5 fruit fly cellular contexts compared by ENCODE assay signal in genomic region chrX:6090809-6091667, dm6.
A peak's percentile ranks its signal among the peaks of the same experiment; 100 is the strongest.
TF ChIP-seq lines count a peak whose summit lies in the region.

TSS of gene Nep1 (plus strand) at chrX:6091205.
TSS of gene Mipp2 (minus strand) at chrX:6091471.

- TF ChIP-seq CTCF in whole organism, embryonic (GFP tag; optimal IDR thresholded peaks at IDR 0.05; lab: Kevin White, UChicago), result no peak

TF ChIP-seq in whole organism, adult, 20 proteins besides CTCF, POLR2A, EP300 and RAD21:
- TF ChIP-seq Clk (GFP tag; optimal IDR thresholded peaks at IDR 0.05; lab: Kevin White, UChicago) (no peak), ovo (GFP tag; optimal IDR thresholded peaks at IDR 0.05; lab: Kevin White, UChicago) (peak; percentile 16), Hr96 (GFP tag; optimal IDR thresholded peaks at IDR 0.05; lab: Kevin White, UChicago) (peak; percentile 64), CG14711 (tag; optimal IDR thresholded peaks at IDR 0.05; lab: Kevin White, UChicago) (peak; percentile 18), bab1 (GFP tag; optimal IDR thresholded peaks at IDR 0.05; lab: Kevin White, UChicago) (peak; percentile 80), Mnt (GFP tag; optimal IDR thresholded peaks at IDR 0.05; lab: Kevin White, UChicago) (peak; percentile 36), CG7101 (tag; optimal IDR thresholded peaks at IDR 0.05; lab: Kevin White, UChicago) (peak; percentile 46), kay (GFP tag; lab: Kevin White, UChicago; ENCODE audit: borderline replicate concordance) (no peak), CG11617 (GFP tag; optimal IDR thresholded peaks at IDR 0.05; lab: Kevin White, UChicago) (peak; percentile 30)

TF ChIP-seq in whole organism, embryonic, 481 proteins besides CTCF, POLR2A, EP300 and RAD21 (continues in another document):
- TF ChIP-seq sens (GFP tag; lab: Kevin White, UChicago) (peak; percentile 48), CG15011 (GFP tag; optimal IDR thresholded peaks at IDR 0.05; lab: Kevin White, UChicago) (no peak), pros (GFP tag; optimal IDR thresholded peaks at IDR 0.05; lab: Kevin White, UChicago) (no peak), D (optimal IDR thresholded peaks at IDR 0.05; lab: Kevin White, UChicago) (no peak), D (GFP tag; optimal IDR thresholded peaks at IDR 0.05; lab: Kevin White, UChicago) (no peak), lmd (GFP tag; IDR thresholded peaks at IDR 0.05; lab: Robert Waterston, UW) (peak; percentile 69), CG1792 (GFP tag; optimal IDR thresholded peaks at IDR 0.05; lab: Kevin White, UChicago) (no peak), mam (GFP tag; optimal IDR thresholded peaks at IDR 0.05; lab: Kevin White, UChicago) (peak; percentile 14), jigr1 (GFP tag; IDR thresholded peaks at IDR 0.05; lab: Robert Waterston, UW) (no peak), Xbp1 (GFP tag; optimal IDR thresholded peaks at IDR 0.05; lab: Kevin White, UChicago) (no peak), CG3407 (GFP tag; optimal IDR thresholded peaks at IDR 0.05; lab: Kevin White, UChicago) (no peak), CG6272 (GFP tag; IDR thresholded peaks at IDR 0.05; lab: Robert Waterston, UW) (no peak), ttk (GFP tag; IDR thresholded peaks at IDR 0.05; lab: Robert Waterston, UW) (0 out of 2 replicates have a peak, but pooled peaks have one; percentile 42), Dp (GFP tag; optimal IDR thresholded peaks at IDR 0.05; lab: Kevin White, UChicago) (peak; percentile 71), Deaf1 (tag; optimal IDR thresholded peaks at IDR 0.05; lab: Kevin White, UChicago) (no peak), Dfd (GFP tag; optimal IDR thresholded peaks at IDR 0.05; lab: Kevin White, UChicago) (no peak), CG8765 (GFP tag; IDR thresholded peaks at IDR 0.05; lab: Robert Waterston, UW) (peak; percentile 51), Antp (GFP tag; optimal IDR thresholded peaks at IDR 0.05; lab: Kevin White, UChicago) (peak; percentile 38), pfk (GFP tag; optimal IDR thresholded peaks at IDR 0.05; lab: Kevin White, UChicago) (no peak), Oli (tag; optimal IDR thresholded peaks at IDR 0.05; lab: Kevin White, UChicago) (peak; percentile 28), Nf-YC (tag; optimal IDR thresholded peaks at IDR 0.05; lab: Kevin White, UChicago) (peak; percentile 11), wdn (GFP tag; IDR thresholded peaks at IDR 0.05; lab: Robert Waterston, UW) (no peak)

TF ChIP-seq in whole organism, prepupa, 60 proteins besides CTCF, POLR2A, EP300 and RAD21 (continues in another document):
- TF ChIP-seq CG11902 (GFP tag; optimal IDR thresholded peaks at IDR 0.05; lab: Kevin White, UChicago), result no peak
- TF ChIP-seq net (GFP tag; optimal IDR thresholded peaks at IDR 0.05; lab: Kevin White, UChicago), result peak; percentile 14
- TF ChIP-seq pdm3 (GFP tag; optimal IDR thresholded peaks at IDR 0.05; lab: Kevin White, UChicago), result peak; percentile 63
- TF ChIP-seq cyc (GFP tag; optimal IDR thresholded peaks at IDR 0.05; lab: Kevin White, UChicago), result peak; percentile 4
- peak; percentile 20 for TF ChIP-seq fkh (GFP tag; optimal IDR thresholded peaks at IDR 0.05; lab: Kevin White, UChicago)
- TF ChIP-seq svp (GFP tag; lab: Kevin White, UChicago), result peak; percentile 80
- TF ChIP-seq spab (GFP tag; optimal IDR thresholded peaks at IDR 0.05; lab: Kevin White, UChicago), result peak; percentile 17
- TF ChIP-seq Lpt (GFP tag; optimal IDR thresholded peaks at IDR 0.05; lab: Kevin White, UChicago), result peak; percentile 42
- peak; percentile 23 for TF ChIP-seq CG11762 (GFP tag; optimal IDR thresholded peaks at IDR 0.05; lab: Kevin White, UChicago; ENCODE audit: insufficient read depth)
- no peak for TF ChIP-seq CG34406 (GFP tag; optimal IDR thresholded peaks at IDR 0.05; lab: Kevin White, UChicago)
- TF ChIP-seq CG32006 (GFP tag; optimal IDR thresholded peaks at IDR 0.05; lab: Kevin White, UChicago), result peak; percentile 63
- peak; percentile 21 for TF ChIP-seq achi (GFP tag; optimal IDR thresholded peaks at IDR 0.05; lab: Kevin White, UChicago)
- TF ChIP-seq dsx (GFP tag; optimal IDR thresholded peaks at IDR 0.05; lab: Kevin White, UChicago; ENCODE audit: poor library complexity, severe bottlenecking), result peak; percentile 16
- TF ChIP-seq CG6276 (GFP tag; optimal IDR thresholded peaks at IDR 0.05; lab: Kevin White, UChicago), result peak; percentile 35
- peak; percentile 54 for TF ChIP-seq OdsH (GFP tag; optimal IDR thresholded peaks at IDR 0.05; lab: Kevin White, UChicago)
- TF ChIP-seq Hr39 (GFP tag; optimal IDR thresholded peaks at IDR 0.05; lab: Kevin White, UChicago), result peak; percentile 42
- peak; percentile 59 for TF ChIP-seq topi (GFP tag; optimal IDR thresholded peaks at IDR 0.05; lab: Kevin White, UChicago)
- TF ChIP-seq CG16779 (tag; optimal IDR thresholded peaks at IDR 0.05; lab: Kevin White, UChicago), result no peak
- peak; percentile 37 for TF ChIP-seq CG10669 (GFP tag; optimal IDR thresholded peaks at IDR 0.05; lab: Kevin White, UChicago)
- TF ChIP-seq CG6163 (GFP tag; IDR thresholded peaks at IDR 0.05; lab: Robert Waterston, UW), result peak; percentile 76
- no peak for TF ChIP-seq Eip93F (GFP tag; optimal IDR thresholded peaks at IDR 0.05; lab: Kevin White, UChicago)

TF ChIP-seq in whole organism, pupa, 21 proteins besides CTCF, POLR2A, EP300 and RAD21:
- TF ChIP-seq Ets98B (GFP tag; IDR thresholded peaks at IDR 0.05; lab: Robert Waterston, UW) (peak; percentile 64), Pif1A (GFP tag; optimal IDR thresholded peaks at IDR 0.05; lab: Kevin White, UChicago) (peak; percentile 59), CG15710 (tag; optimal IDR thresholded peaks at IDR 0.05; lab: Kevin White, UChicago) (peak; percentile 30), CG13204 (GFP tag; optimal IDR thresholded peaks at IDR 0.05; lab: Kevin White, UChicago) (no peak), CG4496 (GFP tag; IDR thresholded peaks at IDR 0.05; lab: Robert Waterston, UW) (peak; percentile 56; the same call in 2 of the 3 replicates), EcR (GFP tag; optimal IDR thresholded peaks at IDR 0.05; lab: Kevin White, UChicago) (no peak), CG8301 (tag; optimal IDR thresholded peaks at IDR 0.05; lab: Kevin White, UChicago) (peak; percentile 50), gl (tag; optimal IDR thresholded peaks at IDR 0.05; lab: Kevin White, UChicago) (no peak), CG8159 (tag; optimal IDR thresholded peaks at IDR 0.05; lab: Kevin White, UChicago) (peak; percentile 12), CG14655 (GFP tag; optimal IDR thresholded peaks at IDR 0.05; lab: Kevin White, UChicago) (no peak), CG9948 (tag; optimal IDR thresholded peaks at IDR 0.05; lab: Kevin White, UChicago) (peak; percentile 21), Snoo (tag; optimal IDR thresholded peaks at IDR 0.05; lab: Kevin White, UChicago) (peak; percentile 9), CG12605 (GFP tag; IDR thresholded peaks at IDR 0.05; lab: Robert Waterston, UW) (peak; percentile 54; the same call in 1 of the 2 replicates), CG10348 (GFP tag; IDR thresholded peaks at IDR 0.05; lab: Robert Waterston, UW) (no peak), D1 (tag; optimal IDR thresholded peaks at IDR 0.05; lab: Kevin White, UChicago) (no peak), CG34367 (tag; optimal IDR thresholded peaks at IDR 0.05; lab: Kevin White, UChicago) (peak; percentile 23), Pif1B (GFP tag; optimal IDR thresholded peaks at IDR 0.05; lab: Kevin White, UChicago) (peak; percentile 37), CG17806 (tag; optimal IDR thresholded peaks at IDR 0.05; lab: Kevin White, UChicago) (peak; percentile 24), rn (GFP tag; IDR thresholded peaks at IDR 0.05; lab: Robert Waterston, UW) (no peak), fd96Ca (GFP tag; IDR thresholded peaks at IDR 0.05; lab: Robert Waterston, UW) (peak; percentile 75), CG32121 (GFP tag; IDR thresholded peaks at IDR 0.05; lab: Robert Waterston, UW) (peak; percentile 67)

TF ChIP-seq in whole organism, wandering third instar larva, 38 proteins besides CTCF, POLR2A, EP300 and RAD21 (continues in another document):
- no peak for TF ChIP-seq Myc (optimal IDR thresholded peaks at IDR 0.05; lab: Kevin White, UChicago)
- TF ChIP-seq sage (GFP tag; optimal IDR thresholded peaks at IDR 0.05; lab: Kevin White, UChicago), result no peak
- no peak for TF ChIP-seq usp (GFP tag; optimal IDR thresholded peaks at IDR 0.05; lab: Kevin White, UChicago)
- peak; percentile 48 for TF ChIP-seq HLH106 (tag; optimal IDR thresholded peaks at IDR 0.05; lab: Kevin White, UChicago)
- TF ChIP-seq dmrt93B (GFP tag; optimal IDR thresholded peaks at IDR 0.05; lab: Kevin White, UChicago), result peak; percentile 6
- TF ChIP-seq lola (GFP tag; optimal IDR thresholded peaks at IDR 0.05; lab: Kevin White, UChicago), result no peak
- TF ChIP-seq CrebA (GFP tag; optimal IDR thresholded peaks at IDR 0.05; lab: Kevin White, UChicago; ENCODE audit: borderline replicate concordance), result no peak
- TF ChIP-seq h (GFP tag; optimal IDR thresholded peaks at IDR 0.05; lab: Kevin White, UChicago), result peak; percentile 31
- TF ChIP-seq fru (GFP tag; optimal IDR thresholded peaks at IDR 0.05; lab: Kevin White, UChicago), result peak; percentile 44
- no peak for TF ChIP-seq Vsx2 (GFP tag; optimal IDR thresholded peaks at IDR 0.05; lab: Kevin White, UChicago; ENCODE audit: partially characterized antibody)
- no peak for TF ChIP-seq N (GFP tag; optimal IDR thresholded peaks at IDR 0.05; lab: Kevin White, UChicago)
- TF ChIP-seq tai (GFP tag; optimal IDR thresholded peaks at IDR 0.05; lab: Kevin White, UChicago), result no peak
- TF ChIP-seq jim (GFP tag; optimal IDR thresholded peaks at IDR 0.05; lab: Kevin White, UChicago), result no peak
- peak; percentile 19 for TF ChIP-seq br (GFP tag; optimal IDR thresholded peaks at IDR 0.05; lab: Kevin White, UChicago)
- no peak for TF ChIP-seq Hr83 (GFP tag; optimal IDR thresholded peaks at IDR 0.05; lab: Kevin White, UChicago; ENCODE audit: poor library complexity, severe bottlenecking)
- TF ChIP-seq Hnf4 (GFP tag; optimal IDR thresholded peaks at IDR 0.05; lab: Kevin White, UChicago), result no peak
- TF ChIP-seq GATAd (GFP tag; optimal IDR thresholded peaks at IDR 0.05; lab: Kevin White, UChicago), result no peak
- peak; percentile 32 for TF ChIP-seq psq (GFP tag; optimal IDR thresholded peaks at IDR 0.05; lab: Kevin White, UChicago)
- peak; percentile 49 for TF ChIP-seq woc (GFP tag; optimal IDR thresholded peaks at IDR 0.05; lab: Kevin White, UChicago)
- peak; percentile 1 for TF ChIP-seq OdsH (GFP tag; optimal IDR thresholded peaks at IDR 0.05; lab: Kevin White, UChicago)
- no peak for TF ChIP-seq Rel (GFP tag; optimal IDR thresholded peaks at IDR 0.05; lab: Kevin White, UChicago)
- TF ChIP-seq Rel (tag; optimal IDR thresholded peaks at IDR 0.05; lab: Kevin White, UChicago), result peak; percentile 49
- TF ChIP-seq pan (optimal IDR thresholded peaks at IDR 0.05; lab: Kevin White, UChicago), result no peak
- TF ChIP-seq ey (GFP tag; optimal IDR thresholded peaks at IDR 0.05; lab: Kevin White, UChicago), result peak; percentile 14
- TF ChIP-seq Abd-B (GFP tag; optimal IDR thresholded peaks at IDR 0.05; lab: Kevin White, UChicago), result no peak
- TF ChIP-seq dl (GFP tag; optimal IDR thresholded peaks at IDR 0.05; lab: Kevin White, UChicago; ENCODE audit: insufficient read depth in 1 of 2, partially characterized antibody in 2 of 2), result no peak
- TF ChIP-seq sv (GFP tag; optimal IDR thresholded peaks at IDR 0.05; lab: Kevin White, UChicago), result no peak
- no peak for TF ChIP-seq Hr78 (GFP tag; optimal IDR thresholded peaks at IDR 0.05; lab: Kevin White, UChicago)
